Worm (Caenorhabditis elegans) whole organism, mixed stage, embryonic: ENCODE measurements around the gene ippk-1.

ENCODE experiments used
- M03D4.4 ChIP-seq: sonication (generic microtip); optimal IDR thresholded peaks from 2 replicates; lab custom pipeline; 2017; ENCODE audit warnings: mild to moderate bottlenecking, missing genetic modification characterization, missing compliant biosample characterization
- bed-3 ChIP-seq: fragments of 200-800 bp; sonication (Bioruptor generic); optimal IDR thresholded peaks from 3 replicates; lab custom pipeline; 2018; ENCODE audit warnings: mild to moderate bottlenecking, missing genetic modification characterization, moderate library complexity, missing compliant biosample characterization
- blmp-1 ChIP-seq: fragments of 150-350 bp; optimal IDR thresholded peaks from 2 replicates; lab custom pipeline; 2014; ENCODE audit warnings: missing biosample characterization, missing genetic modification characterization
- ceh-39 ChIP-seq: fragments of 150-350 bp; optimal IDR thresholded peaks from 2 replicates; lab custom pipeline; 2014; ENCODE audit warnings: missing biosample characterization, missing genetic modification characterization
- ceh-43 ChIP-seq: fragments of 200-800 bp; sonication (Bioruptor generic); optimal IDR thresholded peaks from 2 replicates; lab custom pipeline; 2018; ENCODE audit warnings: mild to moderate bottlenecking, missing genetic modification characterization, moderate library complexity, missing compliant biosample characterization
- ceh-83 ChIP-seq: fragments of 200-800 bp; sonication (Bioruptor generic); optimal IDR thresholded peaks from 2 replicates; lab custom pipeline; 2018; ENCODE audit warnings: mild to moderate bottlenecking, missing genetic modification characterization, missing compliant biosample characterization
- ces-1 ChIP-seq: fragments of 150-350 bp; optimal IDR thresholded peaks from 2 replicates; lab custom pipeline; 2014; ENCODE audit warnings: missing biosample characterization, missing genetic modification reagents, missing genetic modification characterization
- cnd-1 ChIP-seq: fragments of 200-800 bp; sonication (Bioruptor generic); optimal IDR thresholded peaks from 2 replicates; lab custom pipeline; 2018; ENCODE audit warnings: mild to moderate bottlenecking, missing genetic modification characterization, missing compliant biosample characterization
- drap-1 ChIP-seq: fragments of 200-800 bp; sonication (Bioruptor generic); optimal IDR thresholded peaks from 3 replicates; lab custom pipeline; 2018; ENCODE audit warnings: mild to moderate bottlenecking, missing genetic modification characterization, missing compliant biosample characterization
- elt-1 ChIP-seq: sonication (generic microtip); optimal IDR thresholded peaks from 2 replicates; lab custom pipeline; 2017; ENCODE audit warnings: missing genetic modification characterization, mild to moderate bottlenecking, missing compliant biosample characterization, antibody characterized with exemption, moderate library complexity, borderline replicate concordance; ENCODE audit not compliant: insufficient read depth
- elt-3 ChIP-seq: fragments of 150-350 bp; optimal IDR thresholded peaks from 2 replicates; lab custom pipeline; 2014; ENCODE audit warnings: missing biosample characterization, missing genetic modification characterization
- flh-1 ChIP-seq: fragments of 200-800 bp; sonication (Bioruptor generic); optimal IDR thresholded peaks from 2 replicates; lab custom pipeline; 2018; ENCODE audit warnings: mild to moderate bottlenecking, missing genetic modification characterization, moderate library complexity, missing compliant biosample characterization
- ham-2 ChIP-seq: fragments of 200-800 bp; sonication (Bioruptor generic); optimal IDR thresholded peaks from 2 replicates; lab custom pipeline; 2018; ENCODE audit warnings: mild to moderate bottlenecking, missing genetic modification characterization, missing compliant biosample characterization
- hlh-1 ChIP-seq: fragments of 150-350 bp; optimal IDR thresholded peaks from 2 replicates; lab custom pipeline; 2014; ENCODE audit warnings: missing biosample characterization, missing genetic modification reagents, missing genetic modification characterization
- lin-13 ChIP-seq: fragments of 150-350 bp; optimal IDR thresholded peaks from 2 replicates; lab custom pipeline; 2014; ENCODE audit warnings: missing biosample characterization, missing genetic modification characterization
- lin-32 ChIP-seq: fragments of 200-800 bp; sonication (Bioruptor generic); optimal IDR thresholded peaks from 2 replicates; lab custom pipeline; 2018; ENCODE audit warnings: mild to moderate bottlenecking, missing genetic modification characterization, missing compliant biosample characterization
- lsy-2 ChIP-seq: fragments of 150-350 bp; optimal IDR thresholded peaks from 2 replicates; lab custom pipeline; 2014; ENCODE audit warnings: missing biosample characterization, missing genetic modification characterization
- mab-5 ChIP-seq: fragments of 150-350 bp; optimal IDR thresholded peaks from 2 replicates; lab custom pipeline; 2014; ENCODE audit warnings: missing biosample characterization, missing genetic modification characterization
- mep-1 ChIP-seq: fragments of 150-350 bp; optimal IDR thresholded peaks from 2 replicates; lab custom pipeline; 2017; ENCODE audit warnings: missing biosample characterization, missing genetic modification reagents, missing genetic modification characterization, inconsistent platforms
- mls-2 ChIP-seq: sonication (generic microtip); optimal IDR thresholded peaks from 2 replicates; lab custom pipeline; 2016; ENCODE audit warnings: mild to moderate bottlenecking, missing genetic modification characterization, moderate library complexity, missing compliant biosample characterization
- nhr-12 ChIP-seq: fragments of 150-350 bp; optimal IDR thresholded peaks from 2 replicates; lab custom pipeline; 2014; ENCODE audit warnings: missing biosample characterization, missing genetic modification characterization
- nhr-2 ChIP-seq: fragments of 150-350 bp; optimal IDR thresholded peaks from 2 replicates; lab custom pipeline; 2014; ENCODE audit warnings: missing biosample characterization, missing genetic modification characterization
- nhr-237 ChIP-seq: fragments of 150-350 bp; optimal IDR thresholded peaks from 2 replicates; lab custom pipeline; 2014; ENCODE audit warnings: missing biosample characterization, missing genetic modification characterization
- nhr-28 ChIP-seq: fragments of 150-350 bp; optimal IDR thresholded peaks from 2 replicates; lab custom pipeline; 2014; ENCODE audit warnings: missing biosample characterization, missing genetic modification characterization
- nhr-76 ChIP-seq: sonication (generic microtip); optimal IDR thresholded peaks from 2 replicates; lab custom pipeline; 2017; ENCODE audit warnings: missing biosample characterization, missing genetic modification characterization
- pha-4 ChIP-seq: fragments of 150-350 bp; optimal IDR thresholded peaks from 2 replicates; lab custom pipeline; 2018; ENCODE audit warnings: missing biosample characterization, missing genetic modification reagents, missing genetic modification characterization
- sem-2 ChIP-seq: fragments of 200-800 bp; sonication (Bioruptor generic); optimal IDR thresholded peaks from 2 replicates; lab custom pipeline; 2018; ENCODE audit warnings: mild to moderate bottlenecking, missing genetic modification characterization, missing compliant biosample characterization
- snpc-4 ChIP-seq: fragments of 150-350 bp; optimal IDR thresholded peaks from 2 replicates; lab custom pipeline; 2014; ENCODE audit warnings: missing biosample characterization, missing genetic modification characterization
- sptf-1 ChIP-seq: sonication (generic microtip); optimal IDR thresholded peaks from 2 replicates; lab custom pipeline; 2017; ENCODE audit warnings: mild to moderate bottlenecking, missing genetic modification characterization, moderate library complexity, missing compliant biosample characterization
- tbx-8 ChIP-seq: fragments of 200-800 bp; sonication (Bioruptor generic); optimal IDR thresholded peaks from 2 replicates; lab custom pipeline; 2018; ENCODE audit warnings: mild to moderate bottlenecking, missing genetic modification characterization, moderate library complexity, missing compliant biosample characterization
- unc-120 ChIP-seq: sonication (generic microtip); optimal IDR thresholded peaks from 2 replicates; lab custom pipeline; 2017; ENCODE audit warnings: missing genetic modification characterization, missing compliant biosample characterization; ENCODE audit not compliant: poor library complexity, severe bottlenecking
- unc-39 ChIP-seq: fragments of 150-350 bp; optimal IDR thresholded peaks from 2 replicates; lab custom pipeline; 2014; ENCODE audit warnings: missing biosample characterization, missing genetic modification characterization
- unc-62 ChIP-seq: fragments of 150-350 bp; optimal IDR thresholded peaks from 2 replicates; lab custom pipeline; 2014; ENCODE audit warnings: missing biosample characterization, missing genetic modification reagents, missing genetic modification characterization
- zip-8 ChIP-seq: fragments of 150-350 bp; optimal IDR thresholded peaks from 2 replicates; lab custom pipeline; 2014; ENCODE audit warnings: missing biosample characterization, missing genetic modification characterization
- ztf-11 ChIP-seq: fragments of 150-350 bp; optimal IDR thresholded peaks from 2 replicates; lab custom pipeline; 2014; ENCODE audit warnings: missing biosample characterization, missing genetic modification characterization

Gene ippk-1

DNA sequence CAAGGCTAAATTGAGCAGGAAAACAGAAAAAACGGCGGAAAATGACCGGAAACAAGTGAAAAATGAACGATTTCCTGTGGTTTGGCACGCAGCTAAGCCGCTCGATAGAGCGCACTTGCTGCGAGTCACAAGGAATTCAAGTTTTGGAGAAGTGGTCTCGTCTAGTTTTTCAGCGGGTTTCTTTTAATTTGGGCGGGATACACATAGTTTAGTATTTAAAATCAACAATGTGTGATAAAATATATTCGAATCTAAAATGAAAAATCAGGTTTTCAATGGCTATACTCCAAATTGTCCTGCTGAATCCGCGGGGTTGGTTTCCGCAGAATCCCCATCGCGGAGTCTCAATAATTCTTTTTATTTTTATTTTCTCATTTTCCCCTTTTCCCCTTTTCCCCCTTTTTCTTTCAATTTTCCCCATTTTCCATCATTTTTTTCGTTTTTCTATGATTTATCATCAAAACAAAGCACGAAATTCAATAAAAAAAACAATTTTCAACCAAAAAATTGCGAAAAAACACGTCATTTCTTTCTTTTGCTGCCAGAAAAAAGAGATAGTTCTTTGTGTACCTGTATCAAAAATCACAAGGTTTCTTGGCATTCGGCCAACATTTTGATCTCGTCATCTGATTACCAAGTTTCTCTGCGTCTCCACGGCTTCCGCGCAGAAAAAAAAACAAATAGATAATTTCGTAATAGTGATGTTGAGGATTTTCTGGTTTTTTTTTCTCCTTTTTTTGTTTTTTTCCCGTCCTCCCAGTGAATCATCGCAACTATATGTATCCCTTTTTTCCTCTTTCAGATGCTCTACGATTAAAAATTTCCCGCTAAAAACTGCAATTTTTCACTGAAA is at the start of gene ippk-1:
TSS of gene ippk-1 (plus strand) at position 803 of the 853 bp plus-strand sequence.
- TF ChIP-seq flh-1 (GFP tag; lab: Kevin White, UChicago), result no peak
- TF ChIP-seq pha-4 (tag; lab: Kevin White, UChicago), result peak; percentile 45
- peak; percentile 60 for TF ChIP-seq ham-2 (GFP tag; lab: Kevin White, UChicago)
- no peak for TF ChIP-seq unc-39 (tag; lab: Kevin White, UChicago)
- TF ChIP-seq nhr-237 (tag; lab: Kevin White, UChicago), result no peak
- peak; percentile 42 for TF ChIP-seq mep-1
- TF ChIP-seq ceh-43 (GFP tag; lab: Kevin White, UChicago), result peak; percentile 56
- peak; percentile 78 for TF ChIP-seq ces-1 (GFP tag; lab: Kevin White, UChicago)
- peak; percentile 87 for TF ChIP-seq sptf-1 (tag; lab: Kevin White, UChicago)
- no peak for TF ChIP-seq unc-62 (GFP tag; lab: Kevin White, UChicago)
- TF ChIP-seq drap-1 (GFP tag; lab: Kevin White, UChicago), result peak; percentile 56
- peak; percentile 44 for TF ChIP-seq sem-2 (GFP tag; lab: Kevin White, UChicago)
- peak; percentile 50 for TF ChIP-seq lsy-2
- TF ChIP-seq nhr-12 (tag; lab: Kevin White, UChicago), result no peak
- TF ChIP-seq ztf-11 (tag; lab: Kevin White, UChicago), result no peak
- no peak for TF ChIP-seq nhr-28 (tag; lab: Kevin White, UChicago)
- no peak for TF ChIP-seq unc-120 (tag; lab: Kevin White, UChicago)
- TF ChIP-seq elt-3 (tag; lab: Kevin White, UChicago), result no peak
- no peak for TF ChIP-seq nhr-2
- no peak for TF ChIP-seq hlh-1 (tag; lab: Kevin White, UChicago)
- peak; percentile 53 for TF ChIP-seq lin-32 (GFP tag; lab: Kevin White, UChicago)
- peak; percentile 35 for TF ChIP-seq cnd-1 (tag; lab: Kevin White, UChicago)
- TF ChIP-seq ceh-39, result no peak
- TF ChIP-seq zip-8, result no peak
- no peak for TF ChIP-seq ceh-83
- TF ChIP-seq blmp-1 (tag; lab: Kevin White, UChicago), result no peak
- TF ChIP-seq lin-13, result peak; percentile 21
- peak; percentile 27 for TF ChIP-seq bed-3
- TF ChIP-seq elt-1, result no peak
- TF ChIP-seq M03D4.4 (tag; lab: Kevin White, UChicago), result peak; percentile 54
- TF ChIP-seq snpc-4 (tag; lab: Kevin White, UChicago), result no peak
- peak; percentile 63 for TF ChIP-seq tbx-8 (GFP tag; lab: Kevin White, UChicago)
- TF ChIP-seq mls-2, result peak; percentile 85
- no peak for TF ChIP-seq mab-5 (tag; lab: Kevin White, UChicago)
- TF ChIP-seq nhr-76 (tag; lab: Kevin White, UChicago), result no peak

DNA sequence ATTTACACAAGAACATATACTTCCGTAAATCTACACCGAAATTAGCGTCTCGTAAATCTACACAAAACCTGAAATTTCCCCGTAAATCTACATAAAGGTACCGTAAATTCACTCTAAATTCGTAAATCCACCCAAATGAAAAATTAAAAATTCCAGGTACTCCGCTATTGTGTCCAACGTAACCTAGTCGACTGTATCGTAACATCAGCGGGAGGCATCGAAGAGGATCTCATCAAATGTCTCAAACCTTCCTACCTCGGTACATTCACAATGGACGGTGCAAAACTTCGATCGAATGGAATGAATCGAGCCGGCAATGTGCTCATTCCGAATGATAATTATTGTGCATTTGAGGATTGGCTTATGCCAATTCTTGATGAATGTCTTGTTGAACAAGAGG is 47.8 kb upstream of the ippk-1 start:
- no peak for TF ChIP-seq ceh-83
- TF ChIP-seq nhr-76 (tag; lab: Kevin White, UChicago), result no peak
- no peak for TF ChIP-seq mls-2
- no peak for TF ChIP-seq nhr-12 (tag; lab: Kevin White, UChicago)
- no peak for TF ChIP-seq mep-1
- TF ChIP-seq elt-1, result no peak
- no peak for TF ChIP-seq sem-2 (GFP tag; lab: Kevin White, UChicago)
- TF ChIP-seq elt-3 (tag; lab: Kevin White, UChicago), result no peak
- TF ChIP-seq M03D4.4 (tag; lab: Kevin White, UChicago), result no peak
- TF ChIP-seq lin-13, result no peak
- TF ChIP-seq ces-1 (GFP tag; lab: Kevin White, UChicago), result no peak
- TF ChIP-seq tbx-8 (GFP tag; lab: Kevin White, UChicago), result no peak
- TF ChIP-seq unc-62 (GFP tag; lab: Kevin White, UChicago), result no peak
- no peak for TF ChIP-seq drap-1 (GFP tag; lab: Kevin White, UChicago)

DNA sequence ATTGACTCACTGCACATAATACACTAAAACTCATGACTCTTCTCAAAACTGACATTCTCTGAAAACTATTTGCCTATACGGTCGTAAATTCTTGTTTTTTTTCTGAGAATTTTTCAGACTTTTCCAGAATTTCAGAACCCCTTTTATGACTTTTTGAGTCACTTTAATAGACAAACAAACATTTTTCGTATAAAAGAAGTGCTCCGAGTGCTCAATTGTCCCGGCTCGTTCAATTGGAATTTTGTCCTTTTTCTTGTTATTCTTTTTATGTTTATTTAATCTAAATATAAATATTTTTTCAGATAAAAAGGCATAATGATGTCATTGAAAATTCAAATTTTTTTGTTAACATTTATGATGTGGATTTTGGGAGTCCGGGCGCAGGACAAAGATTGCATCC is 43.8 kb upstream of the ippk-1 start, which contains the start of gene Y17G7B.23:
TSS of gene Y17G7B.23 (plus strand) at position 301 of the 400 bp plus-strand sequence.
- TF ChIP-seq nhr-12 (tag; lab: Kevin White, UChicago), result no peak
- TF ChIP-seq hlh-1 (tag; lab: Kevin White, UChicago), result no peak
- no peak for TF ChIP-seq mep-1
- no peak for TF ChIP-seq nhr-2
